Worm (Caenorhabditis elegans): Measurements from ENCODE around the gene ZK1307.4.

Gene ZK1307.4

DNA sequence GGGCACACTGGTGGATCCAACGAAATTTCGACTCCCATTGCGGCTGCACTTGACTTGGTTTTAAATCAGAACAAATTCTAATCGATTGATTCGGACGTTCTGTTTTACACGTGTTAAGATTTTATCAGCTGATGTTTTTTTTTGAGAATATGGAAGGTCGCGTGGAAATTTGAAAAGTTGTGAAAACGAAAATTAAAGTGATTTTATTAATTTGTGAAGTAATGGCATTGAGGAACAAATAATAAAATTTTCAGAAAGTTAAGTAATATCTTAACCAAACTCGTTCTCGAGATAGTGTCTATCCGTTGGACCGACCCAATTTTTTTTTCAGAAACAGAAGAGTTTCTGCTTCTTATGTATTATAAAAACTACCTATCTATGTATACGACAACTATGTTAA lies at the start of gene ZK1307.4:
TSS of gene ZK1307.4 (minus strand) at position 101 of the 400 bp plus-strand sequence.
- TF ChIP-seq pes-1 (GFP tag; IDR thresholded peaks at IDR 0.05) (no peak), hnd-1 (tag; optimal IDR thresholded peaks at IDR 0.05) (no peak), tra-4 (tag; optimal IDR thresholded peaks at IDR 0.05) (no peak), aly-1 (tag; optimal IDR thresholded peaks at IDR 0.05) (no peak), ets-7 (tag; optimal IDR thresholded peaks at IDR 0.05) (no peak), sea-1 (GFP tag; conservative IDR thresholded peaks at IDR 0.05) (no peak), B0310.2 (tag; optimal IDR thresholded peaks at IDR 0.05) (no peak), F13C5.2 (tag; optimal IDR thresholded peaks at IDR 0.05) (no peak), tbx-37 (GFP tag; conservative IDR thresholded peaks at IDR 0.05) (no peak), flt-1 (GFP tag; IDR thresholded peaks at IDR 0.05) (no peak), hmg-4 (GFP tag; optimal IDR thresholded peaks at IDR 0.05) (no peak), scrt-1 (GFP tag; IDR thresholded peaks at IDR 0.05) (no peak), hmbx-1 (tag; optimal IDR thresholded peaks at IDR 0.05) (no peak)

DNA sequence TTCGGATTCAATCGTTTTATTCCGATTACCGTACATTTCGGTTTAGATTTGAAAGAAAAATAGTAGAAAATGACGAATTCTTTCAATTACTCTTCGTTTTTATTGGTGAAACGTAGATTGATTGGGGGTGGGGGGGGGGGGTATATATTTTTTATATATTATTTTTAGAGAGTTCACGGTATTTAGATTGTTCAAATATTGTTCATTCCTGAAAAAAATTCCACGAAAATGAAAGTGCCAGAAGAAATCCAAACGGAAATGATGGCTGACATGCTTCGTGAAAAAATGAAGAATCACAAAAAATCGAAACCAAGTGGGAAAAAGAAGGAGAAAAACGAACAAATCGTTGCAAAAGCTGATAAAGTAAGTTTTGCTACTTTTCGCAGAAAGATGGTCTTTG lies 48.8 kb upstream of the ZK1307.4 start, which contains the start of the genes Y53C12A.8 and Y53C12A.7:
TSS of gene Y53C12A.8 (minus strand) at position 101 of the 400 bp plus-strand sequence.
TSS of gene Y53C12A.7 (plus strand) at position 181 of the 400 bp plus-strand sequence.
- no peak for TF ChIP-seq tbx-37 (GFP tag; conservative IDR thresholded peaks at IDR 0.05)
- no peak for TF ChIP-seq ets-7 (tag; optimal IDR thresholded peaks at IDR 0.05)
- TF ChIP-seq hmg-4 (GFP tag; optimal IDR thresholded peaks at IDR 0.05), result no peak
- TF ChIP-seq tbx-11 (GFP tag; IDR thresholded peaks at IDR 0.05), result no peak
- TF ChIP-seq ceh-36 (tag; optimal IDR thresholded peaks at IDR 0.05), result no peak
- no peak for TF ChIP-seq scrt-1 (GFP tag; IDR thresholded peaks at IDR 0.05)
- no peak for TF ChIP-seq hnd-1 (tag; optimal IDR thresholded peaks at IDR 0.05)
- TF ChIP-seq flt-1 (GFP tag; IDR thresholded peaks at IDR 0.05), result no peak
- no peak for TF ChIP-seq aly-1 (tag; optimal IDR thresholded peaks at IDR 0.05)
- TF ChIP-seq pes-1 (GFP tag; IDR thresholded peaks at IDR 0.05), result no peak
- TF ChIP-seq sea-1 (GFP tag; conservative IDR thresholded peaks at IDR 0.05), result no peak
- TF ChIP-seq ceh-13 (GFP tag; optimal IDR thresholded peaks at IDR 0.05), result no peak
- TF ChIP-seq B0310.2 (tag; optimal IDR thresholded peaks at IDR 0.05), result no peak
- TF ChIP-seq tra-4 (tag; optimal IDR thresholded peaks at IDR 0.05), result no peak
- TF ChIP-seq hmbx-1 (tag; optimal IDR thresholded peaks at IDR 0.05), result no peak
- TF ChIP-seq F13C5.2 (tag; optimal IDR thresholded peaks at IDR 0.05), result no peak

DNA sequence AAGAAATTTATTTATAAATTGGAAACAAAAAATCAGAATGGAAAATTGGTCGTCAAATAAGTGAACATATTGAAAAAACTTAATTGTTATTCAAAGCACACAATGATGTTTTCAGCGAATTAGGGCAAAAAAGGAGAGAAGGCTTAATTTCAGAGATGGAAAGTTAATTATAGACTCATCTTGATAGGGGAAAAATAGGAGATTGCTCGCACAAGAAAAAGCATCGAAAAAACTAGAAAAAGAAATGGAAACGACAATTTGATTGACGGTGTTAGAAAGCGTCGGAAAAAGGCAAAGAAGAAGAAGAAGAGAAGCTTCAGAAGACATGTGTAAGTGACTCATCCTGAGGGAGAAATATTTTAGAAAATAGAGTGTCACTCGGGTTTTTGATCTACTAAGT lies 44.3 kb upstream of the ZK1307.4 start:
- TF ChIP-seq B0310.2 (tag; optimal IDR thresholded peaks at IDR 0.05), result no peak
- TF ChIP-seq ama-1 (optimal IDR thresholded peaks at IDR 0.05), result no peak
- TF ChIP-seq scrt-1 (GFP tag; IDR thresholded peaks at IDR 0.05), result no peak
- no peak for TF ChIP-seq ets-7 (tag; optimal IDR thresholded peaks at IDR 0.05)
- TF ChIP-seq ceh-36 (tag; optimal IDR thresholded peaks at IDR 0.05), result no peak
- no peak for TF ChIP-seq flt-1 (GFP tag; IDR thresholded peaks at IDR 0.05)
- no peak for TF ChIP-seq tbx-11 (GFP tag; IDR thresholded peaks at IDR 0.05)
- no peak for TF ChIP-seq tra-4 (tag; optimal IDR thresholded peaks at IDR 0.05)
- no peak for TF ChIP-seq pes-1 (GFP tag; IDR thresholded peaks at IDR 0.05)
- no peak for TF ChIP-seq hnd-1 (tag; optimal IDR thresholded peaks at IDR 0.05)
- TF ChIP-seq F13C5.2 (tag; optimal IDR thresholded peaks at IDR 0.05), result no peak
- TF ChIP-seq ceh-13 (GFP tag; optimal IDR thresholded peaks at IDR 0.05), result no peak
- TF ChIP-seq tbx-37 (GFP tag; conservative IDR thresholded peaks at IDR 0.05), result no peak
- TF ChIP-seq hmbx-1 (tag; optimal IDR thresholded peaks at IDR 0.05), result no peak
- TF ChIP-seq hmg-4 (GFP tag; optimal IDR thresholded peaks at IDR 0.05), result no peak
- TF ChIP-seq aly-1 (tag; optimal IDR thresholded peaks at IDR 0.05), result no peak
- no peak for TF ChIP-seq sea-1 (GFP tag; conservative IDR thresholded peaks at IDR 0.05)

DNA sequence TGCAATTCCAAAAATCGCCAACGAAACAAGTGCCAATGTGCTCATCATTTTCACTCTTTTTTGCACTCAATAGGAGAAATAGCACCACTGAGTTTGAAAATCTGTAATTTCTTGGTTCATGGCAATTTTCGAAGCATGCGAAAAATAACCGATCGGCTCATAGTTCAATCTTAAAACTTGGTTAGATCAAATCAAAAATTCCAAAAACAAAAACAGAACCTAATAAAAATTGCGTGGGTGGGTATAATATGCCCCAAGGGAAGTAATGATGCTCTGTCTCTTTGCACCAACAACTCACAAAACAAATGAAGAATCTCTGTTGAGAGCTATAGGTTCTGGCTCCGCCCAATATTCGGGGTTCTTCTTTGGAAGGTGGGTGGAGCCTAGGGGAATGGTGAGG lies 40.2 kb upstream of the ZK1307.4 start, which contains the start of gene nlp-11:
TSS of gene nlp-11 (minus strand) at position 101 of the 400 bp plus-strand sequence.
- TF ChIP-seq hnd-1 (tag; optimal IDR thresholded peaks at IDR 0.05) (no peak), aly-1 (tag; optimal IDR thresholded peaks at IDR 0.05) (no peak), pes-1 (GFP tag; IDR thresholded peaks at IDR 0.05) (no peak), hmg-4 (GFP tag; optimal IDR thresholded peaks at IDR 0.05) (no peak), tbx-37 (GFP tag; conservative IDR thresholded peaks at IDR 0.05) (no peak), B0310.2 (tag; optimal IDR thresholded peaks at IDR 0.05) (no peak), tra-4 (tag; optimal IDR thresholded peaks at IDR 0.05) (no peak), ets-7 (tag; optimal IDR thresholded peaks at IDR 0.05) (no peak), ceh-13 (GFP tag; optimal IDR thresholded peaks at IDR 0.05) (no peak), F13C5.2 (tag; optimal IDR thresholded peaks at IDR 0.05) (no peak), tbx-11 (GFP tag; IDR thresholded peaks at IDR 0.05) (no peak), flt-1 (GFP tag; IDR thresholded peaks at IDR 0.05) (no peak), ceh-36 (tag; optimal IDR thresholded peaks at IDR 0.05) (no peak)

DNA sequence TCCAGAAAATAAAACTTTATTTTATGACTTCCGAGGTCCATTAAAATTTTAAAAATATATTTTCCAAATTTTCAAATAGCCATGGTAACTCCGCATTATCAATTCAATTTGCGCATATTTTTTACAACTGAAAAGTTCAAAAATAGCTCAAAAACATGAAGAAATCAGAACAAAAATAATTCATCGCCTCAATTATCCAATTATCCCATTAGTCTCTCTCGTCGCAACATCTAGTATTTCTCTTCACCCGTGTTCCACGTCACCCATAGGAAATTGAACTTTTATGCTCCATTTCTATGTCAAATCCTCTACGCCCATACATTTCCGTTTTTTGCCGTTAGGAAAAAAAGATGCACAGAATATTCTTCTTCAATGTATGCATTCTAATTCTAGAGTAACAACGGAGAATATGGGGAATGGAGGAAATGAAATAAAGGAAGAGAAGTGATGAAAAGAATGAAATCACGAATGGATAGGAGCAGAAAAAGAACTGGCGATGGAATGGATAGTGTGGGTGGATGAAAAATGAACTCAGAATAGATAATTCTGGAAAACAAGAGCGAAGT lies 38.5 kb upstream of the ZK1307.4 start:
- TF ChIP-seq pes-1 (GFP tag; IDR thresholded peaks at IDR 0.05), result no peak
- no peak for TF ChIP-seq tra-4 (tag; optimal IDR thresholded peaks at IDR 0.05)
- TF ChIP-seq ceh-36 (tag; optimal IDR thresholded peaks at IDR 0.05), result no peak
- no peak for TF ChIP-seq aly-1 (tag; optimal IDR thresholded peaks at IDR 0.05)

DNA sequence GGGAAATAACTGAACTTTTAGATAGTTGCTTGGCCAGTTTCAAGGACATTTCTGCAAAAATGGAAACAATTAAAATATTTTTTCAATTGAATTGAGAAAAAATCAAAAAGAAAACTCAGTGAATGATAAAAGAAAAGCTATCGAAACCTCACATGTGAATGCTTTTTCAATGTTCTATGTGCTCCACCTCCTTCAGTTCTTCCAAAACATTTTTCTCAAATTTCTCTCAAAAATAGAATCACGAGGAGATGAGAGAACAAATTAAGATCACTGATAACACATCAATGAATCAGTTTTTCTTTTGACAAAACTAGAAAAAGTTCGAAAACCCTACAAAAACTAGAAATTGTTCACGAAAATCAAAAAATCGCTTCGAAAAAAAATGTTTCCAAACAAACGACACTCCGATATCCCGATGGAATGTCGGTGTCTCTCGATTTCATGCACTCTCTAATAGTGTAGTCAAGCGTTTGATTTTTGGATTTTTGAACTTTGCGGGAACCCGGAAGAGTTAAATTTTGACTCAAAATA lies 35.1 kb upstream of the ZK1307.4 start, which contains the start of gene ZK1320.9:
TSS of gene ZK1320.9 (minus strand) at position 51 of the 531 bp plus-strand sequence.
- TF ChIP-seq B0310.2 (tag; optimal IDR thresholded peaks at IDR 0.05) (no peak), ets-7 (tag; optimal IDR thresholded peaks at IDR 0.05) (no peak), hmg-4 (GFP tag; optimal IDR thresholded peaks at IDR 0.05) (no peak), flt-1 (GFP tag; IDR thresholded peaks at IDR 0.05) (no peak), hmbx-1 (tag; optimal IDR thresholded peaks at IDR 0.05) (no peak), sea-1 (GFP tag; conservative IDR thresholded peaks at IDR 0.05) (no peak), ceh-13 (GFP tag; optimal IDR thresholded peaks at IDR 0.05) (no peak), tbx-11 (GFP tag; IDR thresholded peaks at IDR 0.05) (no peak), pes-1 (GFP tag; IDR thresholded peaks at IDR 0.05) (no peak), aly-1 (tag; optimal IDR thresholded peaks at IDR 0.05) (no peak), ama-1 (optimal IDR thresholded peaks at IDR 0.05) (no peak), F13C5.2 (tag; optimal IDR thresholded peaks at IDR 0.05) (no peak)

DNA sequence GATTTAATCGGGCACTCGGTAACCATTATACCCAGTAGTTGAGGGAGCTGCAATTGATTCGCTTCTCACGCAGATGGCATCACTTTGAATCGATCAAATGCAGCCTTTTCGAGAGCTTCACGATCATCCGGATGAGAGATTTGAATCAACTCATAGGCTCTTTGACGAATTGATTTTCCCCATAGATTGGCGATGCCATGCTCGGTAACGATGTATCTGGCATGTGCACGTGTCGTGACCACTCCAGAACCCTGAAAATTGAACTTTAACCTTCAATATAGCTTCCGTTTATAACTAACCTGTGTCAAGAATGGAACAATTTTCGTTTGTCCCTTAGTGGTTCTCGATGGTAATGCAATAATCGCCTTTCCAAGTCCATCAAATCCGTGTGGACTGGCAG lies 32.6 kb upstream of the ZK1307.4 start:
- TF ChIP-seq hnd-1 (tag; optimal IDR thresholded peaks at IDR 0.05) (no peak), ceh-36 (tag; optimal IDR thresholded peaks at IDR 0.05) (no peak), B0310.2 (tag; optimal IDR thresholded peaks at IDR 0.05) (no peak), hmg-4 (GFP tag; optimal IDR thresholded peaks at IDR 0.05) (no peak)
